Worm (Caenorhabditis elegans) whole organism, young adult: ENCODE measurements around the gene E02H4.2.

ENCODE experiments used
- B0019.2 ChIP-seq: fragments of 200-800 bp; sonication (Bioruptor generic); conservative IDR thresholded peaks from 2 replicates; pipeline ENCODE4 v1.3.6; 2022; ENCODE audit warnings: missing genetic modification reagents, missing genetic modification characterization, missing compliant biosample characterization
- B0261.1 ChIP-seq: sonication (generic microtip); optimal IDR thresholded peaks from 2 replicates; lab custom pipeline; 2016; ENCODE audit warnings: mild to moderate bottlenecking, missing genetic modification characterization, moderate library complexity, missing compliant biosample characterization
- C06A6.2 ChIP-seq: fragments of 200-800 bp; sonication (Bioruptor generic); conservative IDR thresholded peaks from 2 replicates; pipeline ENCODE4 v1.3.6; 2022; ENCODE audit warnings: missing genetic modification characterization, missing compliant biosample characterization
- F22D6.2 ChIP-seq: sonication (generic microtip); optimal IDR thresholded peaks from 2 replicates; lab custom pipeline; 2016; ENCODE audit warnings: mild to moderate bottlenecking, missing genetic modification characterization, missing compliant biosample characterization
- F37B4.10 ChIP-seq: fragments of 200-800 bp; sonication (Bioruptor generic); IDR thresholded peaks from 2 replicates; pipeline ENCODE4 v1.3.6; 2022; ENCODE audit warnings: missing genetic modification characterization, missing compliant biosample characterization
- F49E8.2 ChIP-seq: sonication (generic microtip); optimal IDR thresholded peaks from 3 replicates; lab custom pipeline; 2017; ENCODE audit warnings: missing genetic modification characterization, mild to moderate bottlenecking, missing compliant biosample characterization, antibody characterized with exemption, moderate library complexity; ENCODE audit not compliant: insufficient read depth
- F52B5.7 ChIP-seq: sonication (generic microtip); optimal IDR thresholded peaks from 2 replicates; lab custom pipeline; 2016; ENCODE audit warnings: mild to moderate bottlenecking, missing genetic modification characterization, missing compliant biosample characterization
- K11D2.4 ChIP-seq: fragments of 200-800 bp; sonication (Bioruptor generic); IDR thresholded peaks from 2 replicates; pipeline ENCODE4 v1.3.6; 2022; ENCODE audit warnings: missing genetic modification reagents, missing genetic modification characterization, missing compliant biosample characterization
- K12H6.12 ChIP-seq: fragments of 200-800 bp; sonication (Bioruptor generic); optimal IDR thresholded peaks from 2 replicates; lab custom pipeline; 2018; ENCODE audit warnings: mild to moderate bottlenecking, missing genetic modification characterization, missing compliant biosample characterization
- T07F8.4 ChIP-seq: sonication (generic microtip); optimal IDR thresholded peaks from 2 replicates; lab custom pipeline; 2016; ENCODE audit warnings: mild to moderate bottlenecking, missing genetic modification characterization, moderate library complexity, missing compliant biosample characterization
- Y53G8AR.9 ChIP-seq: fragments of 200-800 bp; sonication (Bioruptor generic); conservative IDR thresholded peaks from 2 replicates; pipeline ENCODE4 v1.3.6; 2022; ENCODE audit warnings: missing genetic modification reagents, missing genetic modification characterization, missing compliant biosample characterization
- Y67H2A.10 ChIP-seq: fragments of 200-800 bp; sonication (Bioruptor generic); conservative IDR thresholded peaks from 2 replicates; pipeline ENCODE4 v1.3.6; 2022; ENCODE audit warnings: missing genetic modification reagents, missing genetic modification characterization, missing compliant biosample characterization
- ZK185.1 ChIP-seq: sonication (generic microtip); optimal IDR thresholded peaks from 2 replicates; lab custom pipeline; 2016; ENCODE audit warnings: mild to moderate bottlenecking, missing genetic modification characterization, missing compliant biosample characterization; ENCODE audit not compliant: poor library complexity, severe bottlenecking
- akir-1 ChIP-seq: fragments of 200-800 bp; sonication (Bioruptor generic); optimal IDR thresholded peaks from 2 replicates; lab custom pipeline; 2018; ENCODE audit warnings: mild to moderate bottlenecking, missing genetic modification characterization, moderate library complexity, missing compliant biosample characterization
- aptf-3 ChIP-seq: fragments of 200-800 bp; sonication (Bioruptor generic); IDR thresholded peaks from 2 replicates; pipeline ENCODE4 v1.3.6; 2022; ENCODE audit warnings: missing genetic modification characterization, missing compliant biosample characterization
- athp-1 ChIP-seq: sonication (generic microtip); optimal IDR thresholded peaks from 2 replicates; lab custom pipeline; 2017; ENCODE audit warnings: mild to moderate bottlenecking, missing genetic modification characterization, missing compliant biosample characterization
- attf-3 ChIP-seq: fragments of 200-800 bp; sonication (Bioruptor generic); conservative IDR thresholded peaks from 2 replicates; pipeline ENCODE4 v1.3.6; 2022; ENCODE audit warnings: missing genetic modification reagents, missing genetic modification characterization, missing compliant biosample characterization
- attf-6 ChIP-seq: fragments of 200-800 bp; sonication (Bioruptor generic); IDR thresholded peaks from 2 replicates; pipeline ENCODE4 v1.3.6; 2022; ENCODE audit warnings: missing genetic modification reagents, missing genetic modification characterization, missing compliant biosample characterization
- bed-1 ChIP-seq: fragments of 200-800 bp; sonication (Bioruptor generic); IDR thresholded peaks from 2 replicates; pipeline ENCODE4 v1.3.6; 2022; ENCODE audit warnings: missing genetic modification reagents, missing genetic modification characterization, missing compliant biosample characterization
- cebp-1 ChIP-seq, 2 experiments: fragments of 200-800 bp in 1 of 2; sonication (Bioruptor generic) in 1 of 2; sonication (generic microtip) in 1 of 2; IDR thresholded peaks in 1 of 2; optimal IDR thresholded peaks in 1 of 2; 2 replicates each; pipeline versions ENCODE4 v1.3.6 to Lab custom; 2017 to 2022; ENCODE audit warnings: missing compliant biosample characterization in 2 of 2, missing genetic modification characterization in 2 of 2, mild to moderate bottlenecking in 1 of 2, missing genetic modification reagents in 1 of 2, moderate library complexity in 1 of 2
- ceh-58 ChIP-seq: fragments of 200-800 bp; sonication (Bioruptor generic); IDR thresholded peaks from 2 replicates; pipeline ENCODE4 v1.3.6; 2022; ENCODE audit warnings: missing genetic modification characterization, missing compliant biosample characterization
- ceh-79 ChIP-seq: sonication (generic microtip); optimal IDR thresholded peaks from 2 replicates; lab custom pipeline; 2017; ENCODE audit warnings: mild to moderate bottlenecking, missing genetic modification characterization, missing compliant biosample characterization
- die-1 ChIP-seq: sonication (generic microtip); optimal IDR thresholded peaks from 2 replicates; lab custom pipeline; 2016; ENCODE audit warnings: missing genotype, mild to moderate bottlenecking, missing genetic modification characterization, missing compliant biosample characterization
- efl-1 ChIP-seq: fragments of 150-350 bp; optimal IDR thresholded peaks from 2 replicates; lab custom pipeline; 2014; ENCODE audit warnings: missing biosample characterization, missing genetic modification reagents, missing genetic modification characterization
- ets-4 ChIP-seq: fragments of 200-800 bp; sonication (Bioruptor generic); optimal IDR thresholded peaks from 2 replicates; lab custom pipeline; 2018; ENCODE audit warnings: mild to moderate bottlenecking, missing genetic modification characterization, missing compliant biosample characterization
- fkh-3 ChIP-seq: sonication (generic microtip); optimal IDR thresholded peaks from 2 replicates; lab custom pipeline; 2016; ENCODE audit warnings: mild to moderate bottlenecking, missing genetic modification characterization, missing compliant biosample characterization
- him-1 ChIP-seq: sonication (generic microtip); optimal IDR thresholded peaks from 2 replicates; lab custom pipeline; 2016; ENCODE audit warnings: missing genotype, missing genetic modification reagents, missing genetic modification characterization, missing compliant biosample characterization
- hlh-26 ChIP-seq: fragments of 200-800 bp; sonication (Bioruptor generic); conservative IDR thresholded peaks from 2 replicates; pipeline ENCODE4 v1.3.6; 2022; ENCODE audit warnings: missing genetic modification reagents, missing genetic modification characterization, missing compliant biosample characterization
- hmg-1.2 ChIP-seq: fragments of 200-800 bp; sonication (Bioruptor generic); IDR thresholded peaks from 2 replicates; pipeline ENCODE4 v1.3.6; 2022; ENCODE audit warnings: missing genetic modification reagents, missing genetic modification characterization, missing compliant biosample characterization
- let-526 ChIP-seq: fragments of 200-800 bp; sonication (Bioruptor generic); IDR thresholded peaks from 2 replicates; pipeline ENCODE4 v1.3.6; 2022; ENCODE audit warnings: missing genetic modification reagents, missing genetic modification characterization, missing compliant biosample characterization
- lin-35 ChIP-seq, 3 experiments: fragments of 150-350 bp in 2 of 3; sonication (generic microtip) in 1 of 3; optimal IDR thresholded peaks; 2 replicates each; lab custom pipeline; 2014 to 2018; ENCODE audit warnings: missing biosample characterization in 3 of 3, missing genetic modification characterization in 3 of 3, missing genetic modification reagents in 3 of 3
- lin-40 ChIP-seq: sonication (generic microtip); optimal IDR thresholded peaks from 2 replicates; lab custom pipeline; 2016; ENCODE audit warnings: missing genetic modification characterization, mild to moderate bottlenecking, missing compliant biosample characterization, missing genotype, missing genetic modification reagents
- lin-54 ChIP-seq: fragments of 200-800 bp; sonication (Bioruptor generic); optimal IDR thresholded peaks from 2 replicates; lab custom pipeline; 2018; ENCODE audit warnings: mild to moderate bottlenecking, missing genetic modification characterization, missing compliant biosample characterization
- madf-6 ChIP-seq: fragments of 200-800 bp; sonication (Bioruptor generic); IDR thresholded peaks from 2 replicates; pipeline ENCODE4 v1.3.6; 2022; ENCODE audit warnings: missing genetic modification reagents, missing genetic modification characterization, missing compliant biosample characterization
- madf-8 ChIP-seq: fragments of 200-800 bp; sonication (Bioruptor generic); conservative IDR thresholded peaks from 2 replicates; pipeline ENCODE4 v1.3.6; 2022; ENCODE audit warnings: missing genetic modification reagents, missing genetic modification characterization, missing compliant biosample characterization
- mes-4 ChIP-seq: sonication (generic microtip); optimal IDR thresholded peaks from 2 replicates; lab custom pipeline; 2016; ENCODE audit warnings: missing genotype, missing genetic modification characterization, missing compliant biosample characterization
- nhr-120 ChIP-seq: fragments of 200-800 bp; sonication (Bioruptor generic); IDR thresholded peaks from 2 replicates; pipeline ENCODE4 v1.3.6; 2022; ENCODE audit warnings: missing genetic modification characterization, missing compliant biosample characterization
- nhr-80 ChIP-seq: sonication (generic microtip); optimal IDR thresholded peaks from 2 replicates; lab custom pipeline; 2016; ENCODE audit warnings: missing genetic modification characterization, missing compliant biosample characterization
- pha-4 ChIP-seq: fragments of 150-350 bp; sonication (generic microtip); optimal IDR thresholded peaks from 2 replicates; lab custom pipeline; 2014; ENCODE audit warnings: missing biosample characterization, missing genetic modification reagents, missing genetic modification characterization
- rec-8 ChIP-seq, 2 experiments: sonication (generic microtip); optimal IDR thresholded peaks; 2 replicates each; lab custom pipeline; 2016; ENCODE audit warnings: mild to moderate bottlenecking in 2 of 2, missing genetic modification characterization in 2 of 2, missing genetic modification reagents in 2 of 2, missing genotype in 2 of 2, missing biosample characterization in 1 of 2, missing compliant biosample characterization in 1 of 2, moderate library complexity in 1 of 2
- sdz-38 ChIP-seq: sonication (generic microtip); optimal IDR thresholded peaks from 2 replicates; lab custom pipeline; 2016; ENCODE audit warnings: missing genotype, missing genetic modification characterization, missing compliant biosample characterization
- snpc-1.3 ChIP-seq: sonication (generic microtip); optimal IDR thresholded peaks from 2 replicates; lab custom pipeline; 2017; ENCODE audit warnings: missing genetic modification characterization, mild to moderate bottlenecking, missing compliant biosample characterization, antibody characterized with exemption, moderate library complexity, missing genotype, missing genetic modification reagents; ENCODE audit not compliant: insufficient read depth
- sptf-2 ChIP-seq: fragments of 200-800 bp; sonication (Bioruptor generic); optimal IDR thresholded peaks from 2 replicates; lab custom pipeline; 2018; ENCODE audit warnings: mild to moderate bottlenecking, missing genetic modification characterization, missing compliant biosample characterization
- tbp1 ChIP-seq: fragments of 200-800 bp; sonication (Bioruptor generic); optimal IDR thresholded peaks from 2 replicates; lab custom pipeline; 2018; ENCODE audit warnings: mild to moderate bottlenecking, missing genetic modification characterization, missing compliant biosample characterization
- tlf-1 ChIP-seq: fragments of 200-800 bp; sonication (Bioruptor generic); optimal IDR thresholded peaks from 2 replicates; lab custom pipeline; 2018; ENCODE audit warnings: mild to moderate bottlenecking, missing genetic modification characterization, missing compliant biosample characterization
- unc-130 ChIP-seq: sonication (generic microtip); optimal IDR thresholded peaks from 2 replicates; lab custom pipeline; 2016; ENCODE audit warnings: missing genetic modification reagents, missing genetic modification characterization, missing compliant biosample characterization
- ztf-25 ChIP-seq: fragments of 200-800 bp; sonication (Bioruptor generic); IDR thresholded peaks from 2 replicates; pipeline ENCODE4 v1.3.6; 2022; ENCODE audit warnings: missing genetic modification reagents, missing genetic modification characterization, missing compliant biosample characterization
- ztf-26 ChIP-seq: sonication (generic microtip); optimal IDR thresholded peaks from 2 replicates; lab custom pipeline; 2017; ENCODE audit warnings: missing genetic modification characterization, missing compliant biosample characterization
- ztf-6 ChIP-seq: fragments of 200-800 bp; sonication (Bioruptor generic); IDR thresholded peaks from 2 replicates; pipeline ENCODE4 v1.3.6; 2022; ENCODE audit warnings: missing genetic modification reagents, missing genetic modification characterization, missing compliant biosample characterization

The E02H4.2 gene

ce11 chrX:14312416-14312815 is 31.0 kb upstream of the E02H4.2 start (continued):
- TF ChIP-seq unc-130 (GFP tag; lab: Kevin White, UChicago) (no peak), nhr-120 (GFP tag; lab: Robert Waterston, UW) (no peak), C06A6.2 (GFP tag; lab: Robert Waterston, UW) (no peak), mes-4 (tag; lab: Kevin White, UChicago) (no peak), hmg-1.2 (peak; percentile 72), attf-6 (GFP tag; lab: Robert Waterston, UW) (no peak), ZK185.1 (peak; percentile 54), K12H6.12 (no peak), K11D2.4 (GFP tag; lab: Robert Waterston, UW) (0 out of 2 replicates have a peak, but pooled peaks have one; percentile 30), akir-1 (no peak), rec-8 (tag; optimal IDR thresholded peaks at IDR 0.05; lab: Kevin White, UChicago) (no peak), Y67H2A.10 (GFP tag; lab: Robert Waterston, UW) (no peak), let-526 (GFP tag; lab: Robert Waterston, UW) (no peak), cebp-1 (GFP tag; IDR thresholded peaks at IDR 0.05; lab: Robert Waterston, UW) (no peak), cebp-1 (tag; optimal IDR thresholded peaks at IDR 0.05; lab: Kevin White, UChicago) (no peak), snpc-1.3 (tag; lab: Kevin White, UChicago) (no peak), ceh-79 (no peak), lin-40 (tag; lab: Kevin White, UChicago) (peak; percentile 81), aptf-3 (GFP tag; lab: Robert Waterston, UW) (no peak), F49E8.2 (tag; lab: Kevin White, UChicago) (no peak), Y53G8AR.9 (no peak), ztf-26 (tag; lab: Kevin White, UChicago) (no peak), athp-1 (tag; lab: Kevin White, UChicago) (no peak), ets-4 (no peak), nhr-80 (tag; lab: Kevin White, UChicago) (peak; percentile 70), fkh-3 (tag; lab: Kevin White, UChicago) (no peak), bed-1 (GFP tag; lab: Robert Waterston, UW) (no peak), ceh-58 (GFP tag; lab: Robert Waterston, UW) (no peak), attf-3 (GFP tag; lab: Robert Waterston, UW) (no peak), B0261.1 (tag; lab: Kevin White, UChicago) (no peak), die-1 (no peak), him-1 (no peak), tlf-1 (GFP tag; lab: Kevin White, UChicago) (no peak), sptf-2 (no peak), ztf-25 (GFP tag; lab: Robert Waterston, UW) (no peak), sdz-38 (tag; lab: Kevin White, UChicago) (no peak), ztf-6 (no peak), F37B4.10 (GFP tag; lab: Robert Waterston, UW) (no peak), B0019.2 (GFP tag; lab: Robert Waterston, UW) (no peak), T07F8.4 (tag; lab: Kevin White, UChicago) (no peak), madf-6 (GFP tag; lab: Robert Waterston, UW) (no peak), madf-8 (GFP tag; lab: Robert Waterston, UW) (no peak), efl-1 (GFP tag; lab: Kevin White, UChicago) (no peak), F52B5.7 (tag; lab: Kevin White, UChicago) (no peak), F22D6.2 (tag; lab: Kevin White, UChicago) (no peak), pha-4 (no peak), tbp1 (GFP tag; lab: Kevin White, UChicago) (no peak), lin-54 (GFP tag; lab: Kevin White, UChicago) (no peak), hlh-26 (GFP tag; lab: Robert Waterston, UW) (no peak), lin-35 (GFP tag; optimal IDR thresholded peaks at IDR 0.05; lab: Kevin White, UChicago) (no peak)
